Worm (Caenorhabditis elegans) whole organism, late embryonic: Measurements from ENCODE around the gene clec-136.
A peak's percentile ranks its signal among the peaks of the same experiment; 100 is the strongest.

Experiments
- C08G9.2 ChIP-seq: sonication (generic microtip); optimal IDR thresholded peaks from 2 replicates; lab custom pipeline; 2016; ENCODE audit warnings: mild to moderate bottlenecking, missing genetic modification characterization, moderate library complexity, missing compliant biosample characterization
- T23F11.4 ChIP-seq: fragments of 200-800 bp; sonication (Bioruptor generic); optimal IDR thresholded peaks from 2 replicates; lab custom pipeline; 2018; ENCODE audit warnings: mild to moderate bottlenecking, missing genetic modification characterization, missing compliant biosample characterization
- ahr-1 ChIP-seq: sonication (generic microtip); optimal IDR thresholded peaks from 2 replicates; lab custom pipeline; 2016; ENCODE audit warnings: missing genetic modification characterization, missing compliant biosample characterization
- ama-1 ChIP-seq: fragments of 150-350 bp; optimal IDR thresholded peaks from 2 replicates; lab custom pipeline; 2014
- ceh-18 ChIP-seq: sonication (generic microtip); optimal IDR thresholded peaks from 2 replicates; lab custom pipeline; 2016; ENCODE audit warnings: missing genetic modification characterization, missing compliant biosample characterization
- ceh-34 ChIP-seq: sonication (generic microtip); optimal IDR thresholded peaks from 2 replicates; lab custom pipeline; 2016; ENCODE audit warnings: mild to moderate bottlenecking, missing genetic modification characterization, missing compliant biosample characterization
- ceh-48 ChIP-seq: sonication (generic microtip); optimal IDR thresholded peaks from 2 replicates; lab custom pipeline; 2016; ENCODE audit warnings: missing genetic modification characterization, inconsistent platforms, missing compliant biosample characterization
- ceh-6 ChIP-seq: fragments of 200-800 bp; sonication (Bioruptor generic); optimal IDR thresholded peaks from 2 replicates; lab custom pipeline; 2018; ENCODE audit warnings: mild to moderate bottlenecking, missing genetic modification characterization, missing compliant biosample characterization
- ceh-9 ChIP-seq: sonication (generic microtip); optimal IDR thresholded peaks from 2 replicates; lab custom pipeline; 2016; ENCODE audit warnings: mild to moderate bottlenecking, missing genetic modification characterization, inconsistent platforms, missing compliant biosample characterization
- dmd-4 ChIP-seq: sonication (generic microtip); optimal IDR thresholded peaks from 2 replicates; lab custom pipeline; 2016; ENCODE audit warnings: borderline replicate concordance, missing genetic modification characterization, missing compliant biosample characterization
- elt-2 ChIP-seq: sonication (generic microtip); optimal IDR thresholded peaks from 2 replicates; lab custom pipeline; 2016; ENCODE audit warnings: missing genetic modification reagents, missing genetic modification characterization, missing compliant biosample characterization
- elt-4 ChIP-seq: sonication (generic microtip); optimal IDR thresholded peaks from 2 replicates; lab custom pipeline; 2016; ENCODE audit warnings: missing genetic modification characterization, missing compliant biosample characterization
- eyg-1 ChIP-seq: sonication (generic microtip); optimal IDR thresholded peaks from 2 replicates; lab custom pipeline; 2016; ENCODE audit warnings: missing genotype, missing genetic modification characterization, missing compliant biosample characterization
- fax-1 ChIP-seq: sonication (generic microtip); optimal IDR thresholded peaks from 2 replicates; lab custom pipeline; 2016; ENCODE audit warnings: missing genotype, missing genetic modification characterization, missing compliant biosample characterization
- fkh-10 ChIP-seq: fragments of 150-350 bp; optimal IDR thresholded peaks from 2 replicates; lab custom pipeline; 2014; ENCODE audit warnings: missing biosample characterization, missing genetic modification reagents, missing genetic modification characterization
- fkh-6 ChIP-seq: sonication (generic microtip); optimal IDR thresholded peaks from 2 replicates; lab custom pipeline; 2016; ENCODE audit warnings: missing genetic modification characterization, missing compliant biosample characterization
- gmeb-2 ChIP-seq: sonication (generic microtip); optimal IDR thresholded peaks from 2 replicates; lab custom pipeline; 2016; ENCODE audit warnings: missing genetic modification characterization, inconsistent platforms, missing compliant biosample characterization
- hlh-13 ChIP-seq: fragments of 200-800 bp; sonication (Bioruptor generic); optimal IDR thresholded peaks from 2 replicates; lab custom pipeline; 2018; ENCODE audit warnings: mild to moderate bottlenecking, missing genetic modification characterization, missing compliant biosample characterization
- hlh-30 ChIP-seq: sonication (generic microtip); optimal IDR thresholded peaks from 2 replicates; lab custom pipeline; 2017; ENCODE audit warnings: antibody characterized with exemption, missing genetic modification characterization, missing compliant biosample characterization; ENCODE audit not compliant: insufficient read depth
- hlh-8 ChIP-seq: sonication (generic microtip); optimal IDR thresholded peaks from 2 replicates; lab custom pipeline; 2016; ENCODE audit warnings: missing genotype, missing genetic modification characterization, missing compliant biosample characterization
- lim-6 ChIP-seq: sonication (generic microtip); optimal IDR thresholded peaks from 2 replicates; lab custom pipeline; 2016; ENCODE audit warnings: missing genetic modification characterization, missing compliant biosample characterization
- lin-11 ChIP-seq: fragments of 200-800 bp; sonication (Bioruptor generic); optimal IDR thresholded peaks from 2 replicates; lab custom pipeline; 2018; ENCODE audit warnings: mild to moderate bottlenecking, missing genetic modification characterization, missing compliant biosample characterization
- madf-2 ChIP-seq: sonication (generic microtip); optimal IDR thresholded peaks from 2 replicates; lab custom pipeline; 2017; ENCODE audit warnings: missing genetic modification characterization, missing compliant biosample characterization
- mec-3 ChIP-seq: sonication (generic microtip); optimal IDR thresholded peaks from 2 replicates; lab custom pipeline; 2016; ENCODE audit warnings: borderline replicate concordance, missing genetic modification characterization, missing compliant biosample characterization
- nfya-1 ChIP-seq: sonication (generic microtip); optimal IDR thresholded peaks from 2 replicates; lab custom pipeline; 2017; ENCODE audit warnings: missing genetic modification characterization, mild to moderate bottlenecking, missing compliant biosample characterization, antibody characterized with exemption, moderate library complexity
- pat-9 ChIP-seq: fragments of 200-800 bp; sonication (Bioruptor generic); optimal IDR thresholded peaks from 2 replicates; lab custom pipeline; 2018; ENCODE audit warnings: mild to moderate bottlenecking, missing genetic modification characterization, moderate library complexity, missing compliant biosample characterization
- pha-4 ChIP-seq: fragments of 150-350 bp; optimal IDR thresholded peaks from 2 replicates; lab custom pipeline; 2018; ENCODE audit warnings: missing biosample characterization, missing genetic modification reagents, missing genetic modification characterization
- pros-1 ChIP-seq: fragments of 150-350 bp; optimal IDR thresholded peaks from 2 replicates; lab custom pipeline; 2014; ENCODE audit warnings: missing biosample characterization, missing genetic modification reagents, missing genetic modification characterization
- ref-2 ChIP-seq: sonication (generic microtip); optimal IDR thresholded peaks from 2 replicates; lab custom pipeline; 2016; ENCODE audit warnings: missing genetic modification characterization, missing compliant biosample characterization
- sox-2 ChIP-seq: fragments of 200-800 bp; sonication (Bioruptor generic); IDR thresholded peaks from 2 replicates; pipeline ENCODE4 v1.3.6; 2022; ENCODE audit warnings: missing genetic modification reagents, missing genetic modification characterization, missing compliant biosample characterization
- sox-4 ChIP-seq: sonication (generic microtip); optimal IDR thresholded peaks from 2 replicates; lab custom pipeline; 2017; ENCODE audit warnings: mild to moderate bottlenecking, missing genetic modification characterization, inconsistent platforms, missing compliant biosample characterization
- tbx-2 ChIP-seq: sonication (generic microtip); optimal IDR thresholded peaks from 2 replicates; lab custom pipeline; 2016; ENCODE audit warnings: missing genetic modification characterization, missing compliant biosample characterization
- ttx-3 ChIP-seq: sonication (generic microtip); optimal IDR thresholded peaks from 2 replicates; lab custom pipeline; 2016; ENCODE audit warnings: missing genetic modification reagents, missing genetic modification characterization, missing compliant biosample characterization
- unc-3 ChIP-seq, 2 experiments: fragments of 200-800 bp in 1 of 2; sonication (Bioruptor generic) in 1 of 2; sonication (generic microtip) in 1 of 2; conservative IDR thresholded peaks in 1 of 2; optimal IDR thresholded peaks in 1 of 2; 2 replicates each; pipeline versions ENCODE4 v1.3.6 to Lab custom; 2016 to 2022; ENCODE audit warnings: missing compliant biosample characterization in 2 of 2, missing genetic modification characterization in 2 of 2, missing genetic modification reagents in 1 of 2
- unc-86 ChIP-seq: sonication (generic microtip); optimal IDR thresholded peaks from 2 replicates; lab custom pipeline; 2016; ENCODE audit warnings: missing genetic modification characterization, missing compliant biosample characterization
- ztf-16 ChIP-seq: sonication (generic microtip); optimal IDR thresholded peaks from 2 replicates; lab custom pipeline; 2017; ENCODE audit warnings: missing genetic modification characterization, missing compliant biosample characterization

clec-136 gene

DNA sequence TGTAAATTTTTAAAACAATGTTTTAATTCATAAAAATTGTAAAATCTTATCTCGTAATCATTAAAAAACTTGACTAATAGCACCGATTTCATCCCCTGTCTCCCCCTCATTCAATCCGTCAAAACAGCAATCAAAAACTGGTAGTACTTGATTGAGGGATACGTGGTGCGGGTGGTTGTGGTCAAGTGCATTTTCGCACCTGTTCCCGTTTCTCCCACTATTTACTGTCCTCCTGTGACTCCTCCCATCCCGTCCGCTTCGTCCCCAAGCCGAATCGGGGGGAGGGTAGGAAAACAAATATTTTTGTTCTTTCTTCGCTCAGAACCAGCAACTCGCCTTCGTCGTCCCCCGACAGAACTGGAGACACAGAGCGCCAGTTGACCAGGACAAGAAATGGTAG, 32.4 kb upstream of the clec-136 start, which contains the start of gene lgc-27:
TSS of gene lgc-27 (plus strand) at position 301 of the 400 bp plus-strand sequence.
- TF ChIP-seq gmeb-2 (tag; lab: Kevin White, UChicago) (no peak), ref-2 (tag; lab: Kevin White, UChicago) (no peak), ama-1 (lab: Kevin White, UChicago) (no peak), lim-6 (tag; lab: Kevin White, UChicago) (no peak), tbx-2 (tag; lab: Kevin White, UChicago) (peak; percentile 44), sox-4 (tag; lab: Kevin White, UChicago) (no peak)

DNA sequence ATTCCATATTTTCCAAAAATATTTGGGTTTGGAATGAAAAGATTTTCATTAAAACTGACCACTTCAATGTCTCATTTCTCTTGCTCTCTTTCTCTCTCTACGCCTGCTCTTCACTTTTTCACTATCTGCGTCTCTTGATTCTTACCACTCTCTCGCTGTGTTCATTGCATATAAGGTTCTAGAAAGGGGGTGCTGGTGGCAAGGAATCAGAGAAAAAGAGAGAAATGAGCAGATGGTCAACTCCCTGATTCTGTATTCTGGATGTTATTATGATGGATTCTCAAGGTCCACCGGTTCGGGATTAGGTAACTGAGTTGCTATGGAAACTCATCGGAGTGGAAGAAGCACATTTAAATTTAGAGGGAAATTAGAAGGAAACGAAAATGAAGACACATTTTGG, 24.4 kb upstream of the clec-136 start:
- TF ChIP-seq nfya-1 (tag; lab: Kevin White, UChicago) (peak; percentile 38), ztf-16 (tag; lab: Kevin White, UChicago) (no peak), ceh-34 (tag; lab: Kevin White, UChicago) (no peak), mec-3 (tag; lab: Kevin White, UChicago) (no peak), ceh-6 (GFP tag; lab: Kevin White, UChicago) (no peak), ceh-18 (tag; lab: Kevin White, UChicago) (no peak), ref-2 (tag; lab: Kevin White, UChicago) (peak; percentile 22), eyg-1 (tag; lab: Kevin White, UChicago) (no peak)

ce11 chrII:4638891-4639290, 22.5 kb upstream of the clec-136 start:
- no peak for TF ChIP-seq fax-1
- no peak for TF ChIP-seq ceh-48 (tag; lab: Kevin White, UChicago)

- TF ChIP-seq nfya-1 (tag; lab: Kevin White, UChicago) (no peak), pros-1 (tag; lab: Kevin White, UChicago) (no peak), unc-86 (tag; lab: Kevin White, UChicago) (no peak), ceh-34 (tag; lab: Kevin White, UChicago) (no peak), lim-6 (tag; lab: Kevin White, UChicago) (no peak), pat-9 (tag; lab: Kevin White, UChicago) (no peak), dmd-4 (no peak), ceh-6 (GFP tag; lab: Kevin White, UChicago) (no peak), madf-2 (tag; lab: Kevin White, UChicago) (no peak), C08G9.2 (tag; lab: Kevin White, UChicago) (no peak), T23F11.4 (GFP tag; lab: Kevin White, UChicago) (no peak), lin-11 (tag; lab: Kevin White, UChicago) (no peak), elt-4 (tag; lab: Kevin White, UChicago) (no peak), hlh-30 (tag; lab: Kevin White, UChicago) (no peak), pha-4 (tag; lab: Kevin White, UChicago) (no peak), fkh-10 (GFP tag; lab: Kevin White, UChicago) (no peak), tbx-2 (tag; lab: Kevin White, UChicago) (no peak), ceh-9 (tag; lab: Kevin White, UChicago) (no peak), ahr-1 (tag; lab: Kevin White, UChicago) (no peak)
These were observed 21.9 kb upstream of the clec-136 start, which contains the start of gene che-10 for ce11 chrII:4638241-4638640. TSS of gene che-10 (minus strand) at chrII:4638341.

ce11 chrII:4631479-4631878, 15.1 kb upstream of the clec-136 start:
- TF ChIP-seq tbx-2 (tag; lab: Kevin White, UChicago), result no peak
- no peak for TF ChIP-seq lim-6 (tag; lab: Kevin White, UChicago)
- no peak for TF ChIP-seq sox-2 (GFP tag; lab: Robert Waterston, UW)
- no peak for TF ChIP-seq pha-4 (tag; lab: Kevin White, UChicago)
- TF ChIP-seq ceh-48 (tag; lab: Kevin White, UChicago), result no peak
- TF ChIP-seq hlh-8, result no peak
- no peak for TF ChIP-seq hlh-13 (GFP tag; lab: Kevin White, UChicago)
- no peak for TF ChIP-seq ceh-34 (tag; lab: Kevin White, UChicago)
- TF ChIP-seq unc-3 (GFP tag; conservative IDR thresholded peaks at IDR 0.05; lab: Robert Waterston, UW), result no peak
- no peak for TF ChIP-seq unc-3 (tag; optimal IDR thresholded peaks at IDR 0.05; lab: Kevin White, UChicago)
- TF ChIP-seq fkh-6, result no peak
- no peak for TF ChIP-seq elt-2 (tag; lab: Kevin White, UChicago)
- TF ChIP-seq ttx-3 (tag; lab: Kevin White, UChicago), result no peak
- TF ChIP-seq, all 69 proteins: peak for 0
